Worm (Caenorhabditis elegans) whole organism, young adult: ENCODE data around the gene W04D2.4.
A peak's percentile ranks its signal among the peaks of the same experiment; 100 is the strongest.

Source experiments
- C06A6.2 ChIP-seq: fragments of 200-800 bp; sonication (Bioruptor generic); conservative IDR thresholded peaks from 2 replicates; pipeline ENCODE4 v1.3.6; 2022; ENCODE audit warnings: missing genetic modification characterization, missing compliant biosample characterization
- F10E7.11 ChIP-seq: sonication (generic microtip); optimal IDR thresholded peaks from 2 replicates; lab custom pipeline; 2017; ENCODE audit warnings: mild to moderate bottlenecking, missing genetic modification characterization, moderate library complexity, missing compliant biosample characterization
- F23B12.7 ChIP-seq: sonication (generic microtip); optimal IDR thresholded peaks from 2 replicates; lab custom pipeline; 2017; ENCODE audit warnings: missing genetic modification characterization, mild to moderate bottlenecking, missing compliant biosample characterization, antibody characterized with exemption, moderate library complexity; ENCODE audit not compliant: insufficient read depth
- F33H1.4 ChIP-seq: fragments of 200-800 bp; sonication (Bioruptor generic); IDR thresholded peaks from 2 replicates; pipeline ENCODE4 v1.3.6; 2022; ENCODE audit warnings: missing genetic modification reagents, missing genetic modification characterization, missing compliant biosample characterization
- F39B2.1 ChIP-seq: fragments of 200-800 bp; sonication (Bioruptor generic); IDR thresholded peaks from 2 replicates; pipeline ENCODE4 v1.3.6; 2022; ENCODE audit warnings: missing genetic modification reagents, missing genetic modification characterization, missing compliant biosample characterization
- F57A8.1 ChIP-seq: fragments of 200-800 bp; sonication (Bioruptor generic); optimal IDR thresholded peaks from 2 replicates; lab custom pipeline; 2018; ENCODE audit warnings: mild to moderate bottlenecking, missing genetic modification characterization, moderate library complexity, missing compliant biosample characterization
- F57C9.4 ChIP-seq: sonication (generic microtip); optimal IDR thresholded peaks from 2 replicates; lab custom pipeline; 2017; ENCODE audit warnings: mild to moderate bottlenecking, missing genetic modification characterization, missing compliant biosample characterization
- K12H6.12 ChIP-seq: fragments of 200-800 bp; sonication (Bioruptor generic); optimal IDR thresholded peaks from 2 replicates; lab custom pipeline; 2018; ENCODE audit warnings: mild to moderate bottlenecking, missing genetic modification characterization, missing compliant biosample characterization
- Y53F4B.3 ChIP-seq: fragments of 200-800 bp; sonication (Bioruptor generic); IDR thresholded peaks from 2 replicates; pipeline ENCODE4 v1.3.6; 2022; ENCODE audit warnings: missing genetic modification reagents, missing genetic modification characterization, missing compliant biosample characterization
- Y56A3A.18 ChIP-seq: fragments of 200-800 bp; sonication (Bioruptor generic); IDR thresholded peaks from 2 replicates; pipeline ENCODE4 v1.3.6; 2022; ENCODE audit warnings: missing genetic modification reagents, missing genetic modification characterization, missing compliant biosample characterization
- Y79H2A.3 ChIP-seq: fragments of 200-800 bp; sonication (Bioruptor generic); conservative IDR thresholded peaks from 2 replicates; pipeline ENCODE4 v1.3.6; 2022; ENCODE audit warnings: missing genetic modification reagents, missing genetic modification characterization, missing compliant biosample characterization
- ZK185.1 ChIP-seq: sonication (generic microtip); optimal IDR thresholded peaks from 2 replicates; lab custom pipeline; 2016; ENCODE audit warnings: mild to moderate bottlenecking, missing genetic modification characterization, missing compliant biosample characterization; ENCODE audit not compliant: poor library complexity, severe bottlenecking
- akir-1 ChIP-seq: fragments of 200-800 bp; sonication (Bioruptor generic); optimal IDR thresholded peaks from 2 replicates; lab custom pipeline; 2018; ENCODE audit warnings: mild to moderate bottlenecking, missing genetic modification characterization, moderate library complexity, missing compliant biosample characterization
- ama-1 ChIP-seq, 3 experiments: fragments of 150-350 bp in 1 of 3; sonication (generic microtip) in 2 of 3; optimal IDR thresholded peaks; 2 replicates each; lab custom pipeline; 2014 to 2018; ENCODE audit warnings: missing biosample characterization in 2 of 3, missing genetic modification characterization in 2 of 3, missing genetic modification reagents in 2 of 3
- aptf-2 ChIP-seq: fragments of 200-800 bp; sonication (Bioruptor generic); conservative IDR thresholded peaks from 2 replicates; pipeline ENCODE4 v1.3.6; 2022; ENCODE audit warnings: missing genetic modification reagents, missing genetic modification characterization, missing compliant biosample characterization
- atf-7 ChIP-seq: sonication (generic microtip); optimal IDR thresholded peaks from 2 replicates; lab custom pipeline; 2017; ENCODE audit warnings: mild to moderate bottlenecking, missing genetic modification characterization, missing compliant biosample characterization
- bed-1 ChIP-seq: fragments of 200-800 bp; sonication (Bioruptor generic); IDR thresholded peaks from 2 replicates; pipeline ENCODE4 v1.3.6; 2022; ENCODE audit warnings: missing genetic modification reagents, missing genetic modification characterization, missing compliant biosample characterization
- ccch-3 ChIP-seq: fragments of 200-800 bp; sonication (Bioruptor generic); optimal IDR thresholded peaks from 2 replicates; lab custom pipeline; 2018; ENCODE audit warnings: mild to moderate bottlenecking, missing genetic modification characterization, missing compliant biosample characterization
- die-1 ChIP-seq: sonication (generic microtip); optimal IDR thresholded peaks from 2 replicates; lab custom pipeline; 2016; ENCODE audit warnings: missing genotype, mild to moderate bottlenecking, missing genetic modification characterization, missing compliant biosample characterization
- fkh-3 ChIP-seq: sonication (generic microtip); optimal IDR thresholded peaks from 2 replicates; lab custom pipeline; 2016; ENCODE audit warnings: mild to moderate bottlenecking, missing genetic modification characterization, missing compliant biosample characterization
- hlh-12 ChIP-seq: sonication (generic microtip); optimal IDR thresholded peaks from 2 replicates; lab custom pipeline; 2016; ENCODE audit warnings: missing genetic modification characterization, missing compliant biosample characterization
- hmg-1.2 ChIP-seq: fragments of 200-800 bp; sonication (Bioruptor generic); IDR thresholded peaks from 2 replicates; pipeline ENCODE4 v1.3.6; 2022; ENCODE audit warnings: missing genetic modification reagents, missing genetic modification characterization, missing compliant biosample characterization
- hsf-1 ChIP-seq: fragments of 200-800 bp; sonication (Bioruptor generic); IDR thresholded peaks from 2 replicates; pipeline ENCODE4 v1.3.6; 2022; ENCODE audit warnings: missing genetic modification reagents, missing genetic modification characterization, missing compliant biosample characterization
- lag-1 ChIP-seq: fragments of 200-800 bp; sonication (Bioruptor generic); IDR thresholded peaks from 2 replicates; pipeline ENCODE4 v1.3.6; 2022; ENCODE audit warnings: missing genetic modification reagents, missing genetic modification characterization, missing compliant biosample characterization
- let-607 ChIP-seq, 2 experiments: fragments of 200-800 bp in 1 of 2; sonication (Bioruptor generic) in 1 of 2; sonication (generic microtip) in 1 of 2; optimal IDR thresholded peaks; 2 replicates each; lab custom pipeline; 2016 to 2018; ENCODE audit warnings: mild to moderate bottlenecking in 2 of 2, missing compliant biosample characterization in 2 of 2, missing genetic modification characterization in 2 of 2, moderate library complexity in 2 of 2, missing genotype in 1 of 2
- lir-1 ChIP-seq: fragments of 200-800 bp; sonication (Bioruptor generic); conservative IDR thresholded peaks from 2 replicates; pipeline ENCODE4 v1.3.6; 2022; ENCODE audit warnings: missing genetic modification reagents, missing genetic modification characterization, missing compliant biosample characterization
- lsy-27 ChIP-seq: sonication (generic microtip); optimal IDR thresholded peaks from 2 replicates; lab custom pipeline; 2017; ENCODE audit warnings: missing genetic modification characterization, mild to moderate bottlenecking, missing compliant biosample characterization, antibody characterized with exemption, missing genotype, borderline replicate concordance; ENCODE audit not compliant: insufficient read depth
- madf-10 ChIP-seq: sonication (generic microtip); optimal IDR thresholded peaks from 2 replicates; lab custom pipeline; 2016; ENCODE audit warnings: mild to moderate bottlenecking, missing genetic modification characterization, missing compliant biosample characterization
- madf-3 ChIP-seq: fragments of 200-800 bp; sonication (Bioruptor generic); IDR thresholded peaks from 2 replicates; pipeline ENCODE4 v1.3.6; 2022; ENCODE audit warnings: missing genetic modification reagents, missing genetic modification characterization, missing compliant biosample characterization
- madf-6 ChIP-seq: fragments of 200-800 bp; sonication (Bioruptor generic); IDR thresholded peaks from 2 replicates; pipeline ENCODE4 v1.3.6; 2022; ENCODE audit warnings: missing genetic modification reagents, missing genetic modification characterization, missing compliant biosample characterization
- madf-8 ChIP-seq: fragments of 200-800 bp; sonication (Bioruptor generic); conservative IDR thresholded peaks from 2 replicates; pipeline ENCODE4 v1.3.6; 2022; ENCODE audit warnings: missing genetic modification reagents, missing genetic modification characterization, missing compliant biosample characterization
- mcd-1 ChIP-seq: fragments of 200-800 bp; sonication (Bioruptor generic); IDR thresholded peaks from 2 replicates; pipeline ENCODE4 v1.3.6; 2022; ENCODE audit warnings: missing genetic modification reagents, missing genetic modification characterization, missing compliant biosample characterization
- mes-4 ChIP-seq: sonication (generic microtip); optimal IDR thresholded peaks from 2 replicates; lab custom pipeline; 2016; ENCODE audit warnings: missing genotype, missing genetic modification characterization, missing compliant biosample characterization
- mxl-1 ChIP-seq: sonication (generic microtip); optimal IDR thresholded peaks from 2 replicates; lab custom pipeline; 2016; ENCODE audit warnings: missing genetic modification characterization, missing compliant biosample characterization
- nfya-2 ChIP-seq: fragments of 200-800 bp; sonication (Bioruptor generic); IDR thresholded peaks from 2 replicates; pipeline ENCODE4 v1.3.6; 2022; ENCODE audit warnings: missing genetic modification reagents, missing genetic modification characterization, missing compliant biosample characterization
- nfyb-1 ChIP-seq: fragments of 200-800 bp; sonication (Bioruptor generic); IDR thresholded peaks from 2 replicates; pipeline ENCODE4 v1.3.6; 2022; ENCODE audit warnings: missing genetic modification reagents, missing genetic modification characterization, missing compliant biosample characterization
- nhr-80 ChIP-seq: sonication (generic microtip); optimal IDR thresholded peaks from 2 replicates; lab custom pipeline; 2016; ENCODE audit warnings: missing genetic modification characterization, missing compliant biosample characterization
- sea-2 ChIP-seq: fragments of 200-800 bp; sonication (Bioruptor generic); IDR thresholded peaks from 2 replicates; pipeline ENCODE4 v1.3.6; 2022; ENCODE audit warnings: missing genetic modification characterization, missing compliant biosample characterization
- snpc-1.3 ChIP-seq: sonication (generic microtip); optimal IDR thresholded peaks from 2 replicates; lab custom pipeline; 2017; ENCODE audit warnings: missing genetic modification characterization, mild to moderate bottlenecking, missing compliant biosample characterization, antibody characterized with exemption, moderate library complexity, missing genotype, missing genetic modification reagents; ENCODE audit not compliant: insufficient read depth
- snpc-3.4 ChIP-seq: sonication (generic microtip); optimal IDR thresholded peaks from 2 replicates; lab custom pipeline; 2017; ENCODE audit warnings: missing genetic modification characterization, mild to moderate bottlenecking, missing compliant biosample characterization, antibody characterized with exemption, moderate library complexity, missing genotype, missing genetic modification reagents
- somi-1 ChIP-seq: fragments of 200-800 bp; sonication (Bioruptor generic); optimal IDR thresholded peaks from 2 replicates; lab custom pipeline; 2018; ENCODE audit warnings: mild to moderate bottlenecking, missing genetic modification characterization, missing compliant biosample characterization
- tbp1 ChIP-seq: fragments of 200-800 bp; sonication (Bioruptor generic); optimal IDR thresholded peaks from 2 replicates; lab custom pipeline; 2018; ENCODE audit warnings: mild to moderate bottlenecking, missing genetic modification characterization, missing compliant biosample characterization
- xnd-1 ChIP-seq: sonication (generic microtip); optimal IDR thresholded peaks from 2 replicates; lab custom pipeline; 2016; ENCODE audit warnings: missing genotype, missing genetic modification reagents, missing genetic modification characterization, missing compliant biosample characterization
- zim-3 ChIP-seq: sonication (generic microtip); optimal IDR thresholded peaks from 2 replicates; lab custom pipeline; 2017; ENCODE audit warnings: mild to moderate bottlenecking, missing genetic modification characterization, moderate library complexity, missing compliant biosample characterization
- ztf-18 ChIP-seq: sonication (generic microtip); optimal IDR thresholded peaks from 2 replicates; lab custom pipeline; 2016; ENCODE audit warnings: missing genotype, mild to moderate bottlenecking, missing genetic modification characterization, missing compliant biosample characterization
- ztf-25 ChIP-seq: fragments of 200-800 bp; sonication (Bioruptor generic); IDR thresholded peaks from 2 replicates; pipeline ENCODE4 v1.3.6; 2022; ENCODE audit warnings: missing genetic modification reagents, missing genetic modification characterization, missing compliant biosample characterization
- ztf-26 ChIP-seq: sonication (generic microtip); optimal IDR thresholded peaks from 2 replicates; lab custom pipeline; 2017; ENCODE audit warnings: missing genetic modification characterization, missing compliant biosample characterization

The W04D2.4 gene

DNA sequence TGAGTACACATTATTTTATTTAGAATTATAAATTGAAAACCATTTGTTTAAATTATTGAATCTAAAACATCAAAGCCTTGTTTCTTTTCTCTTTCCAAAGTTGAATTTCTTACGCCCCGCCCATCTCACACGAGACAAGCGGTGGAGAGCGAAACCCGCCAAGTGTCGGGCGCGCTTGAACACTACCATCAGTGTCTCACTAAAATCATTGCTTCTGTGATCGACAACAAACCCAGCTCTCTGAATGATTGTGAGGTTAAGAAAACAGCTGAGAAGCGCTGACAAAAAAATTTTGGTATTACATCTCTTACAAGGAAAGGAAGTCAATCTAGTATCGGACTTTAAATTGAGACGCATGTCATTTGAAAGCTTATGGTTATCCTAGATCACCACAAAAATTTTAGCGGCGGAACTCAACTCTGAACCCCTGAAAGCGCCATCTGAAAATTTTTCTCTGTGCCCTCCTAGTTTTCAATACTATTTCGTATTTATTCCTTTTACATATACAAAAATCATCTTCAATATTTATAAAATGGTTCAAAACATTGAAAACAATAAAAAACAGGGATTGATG lies 6.4 kb downstream of the W04D2.4 start (continued):
- TF ChIP-seq ztf-25 (GFP tag; lab: Robert Waterston, UW) (no peak), mes-4 (peak; percentile 40), lsy-27 (tag; lab: Kevin White, UChicago) (peak; percentile 11), madf-6 (GFP tag; lab: Robert Waterston, UW) (peak; percentile 89), fkh-3 (tag; lab: Kevin White, UChicago) (no peak), xnd-1 (tag; lab: Kevin White, UChicago) (peak; percentile 36), nhr-80 (tag; lab: Kevin White, UChicago) (peak; percentile 57), F57C9.4 (tag; lab: Kevin White, UChicago) (no peak), ccch-3 (no peak), C06A6.2 (no peak), die-1 (tag; lab: Kevin White, UChicago) (peak; percentile 9), Y56A3A.18 (GFP tag; lab: Robert Waterston, UW) (peak; percentile 90), nfya-2 (no peak), F57A8.1 (GFP tag; lab: Kevin White, UChicago) (no peak), madf-8 (peak; percentile 17; the same call in 1 of the 2 replicates), madf-3 (GFP tag; lab: Robert Waterston, UW) (0 out of 2 replicates have a peak, but pooled peaks have one; percentile 7), Y79H2A.3 (GFP tag; lab: Robert Waterston, UW) (no peak), F33H1.4 (GFP tag; lab: Robert Waterston, UW) (peak; percentile 50), mxl-1 (tag; lab: Kevin White, UChicago) (no peak), K12H6.12 (tag; lab: Kevin White, UChicago) (no peak), akir-1 (GFP tag; lab: Kevin White, UChicago) (no peak), hsf-1 (peak; percentile 72), zim-3 (tag; lab: Kevin White, UChicago) (no peak), tbp1 (GFP tag; lab: Kevin White, UChicago) (peak; percentile 82), ZK185.1 (peak; percentile 79), sea-2 (GFP tag; lab: Robert Waterston, UW) (no peak), nfyb-1 (GFP tag; lab: Robert Waterston, UW) (peak; percentile 87), hlh-12 (tag; lab: Kevin White, UChicago) (no peak), mcd-1 (GFP tag; lab: Robert Waterston, UW) (peak; percentile 81), ztf-26 (tag; lab: Kevin White, UChicago) (peak; percentile 1), lir-1 (GFP tag; lab: Robert Waterston, UW) (0 out of 2 replicates have a peak, but pooled peaks have one; percentile 23), F10E7.11 (tag; lab: Kevin White, UChicago) (no peak), ztf-18 (peak; percentile 87), somi-1 (no peak), madf-10 (peak; percentile 38), F23B12.7 (peak; percentile 56), bed-1 (GFP tag; lab: Robert Waterston, UW) (no peak), atf-7 (tag; lab: Kevin White, UChicago) (peak; percentile 10), snpc-1.3 (tag; lab: Kevin White, UChicago) (peak; percentile 97), Y53F4B.3 (GFP tag; lab: Robert Waterston, UW) (peak; percentile 46), hmg-1.2 (peak; percentile 97), lag-1 (GFP tag; lab: Robert Waterston, UW) (no peak), F39B2.1 (GFP tag; lab: Robert Waterston, UW) (0 out of 2 replicates have a peak, but pooled peaks have one; percentile 85), aptf-2 (GFP tag; lab: Robert Waterston, UW) (no peak), snpc-3.4 (tag; lab: Kevin White, UChicago) (peak; percentile 99), let-607 (tag; optimal IDR thresholded peaks at IDR 0.05; lab: Kevin White, UChicago) (peak in 1 of 2 experiments; percentile 8), ama-1 (optimal IDR thresholded peaks at IDR 0.05; lab: Kevin White, UChicago) (peak; percentile 35), ama-1 (GFP tag; optimal IDR thresholded peaks at IDR 0.05; lab: Kevin White, UChicago) (no peak)
